Fruit fly (Drosophila melanogaster): ENCODE measurements around the gene Had1.

Had1 gene

dm6 chrX:16263415-16263814 is 45.1 kb downstream of the Had1 start (continued):
- peak; percentile 27 for TF ChIP-seq CG13624 (GFP tag; optimal IDR thresholded peaks at IDR 0.05)
- peak; percentile 35 for TF ChIP-seq Jarid2 (GFP tag; optimal IDR thresholded peaks at IDR 0.05)
- peak; percentile 60 for TF ChIP-seq CG9215 (GFP tag; IDR thresholded peaks at IDR 0.05)
- TF ChIP-seq CG33213 (GFP tag; optimal IDR thresholded peaks at IDR 0.05), result peak; percentile 22
- TF ChIP-seq maf-S (GFP tag; optimal IDR thresholded peaks at IDR 0.05), result peak; percentile 15
- TF ChIP-seq CG7271 (tag; optimal IDR thresholded peaks at IDR 0.05), result peak; percentile 29
- TF ChIP-seq CG12659 (GFP tag; optimal IDR thresholded peaks at IDR 0.05), result peak; percentile 65
- TF ChIP-seq en (GFP tag; optimal IDR thresholded peaks at IDR 0.05), result no peak
- TF ChIP-seq CG13287 (GFP tag; IDR thresholded peaks at IDR 0.05; ENCODE audit: partially characterized antibody), result no peak
- peak; percentile 70 for TF ChIP-seq chm (GFP tag; IDR thresholded peaks at IDR 0.05)
- peak; percentile 71 for TF ChIP-seq cwo (GFP tag; optimal IDR thresholded peaks at IDR 0.05)
- no peak for TF ChIP-seq Atf-2 (GFP tag; optimal IDR thresholded peaks at IDR 0.05)
- peak; percentile 63 for TF ChIP-seq CG6854 (GFP tag; optimal IDR thresholded peaks at IDR 0.05)
- peak; percentile 64 for TF ChIP-seq Abd-B (GFP tag; optimal IDR thresholded peaks at IDR 0.05)

Measured in whole organism, embryonic.